Fruit fly (Drosophila melanogaster): Measurements from ENCODE around the gene CG6707.

The CG6707 gene

DNA sequence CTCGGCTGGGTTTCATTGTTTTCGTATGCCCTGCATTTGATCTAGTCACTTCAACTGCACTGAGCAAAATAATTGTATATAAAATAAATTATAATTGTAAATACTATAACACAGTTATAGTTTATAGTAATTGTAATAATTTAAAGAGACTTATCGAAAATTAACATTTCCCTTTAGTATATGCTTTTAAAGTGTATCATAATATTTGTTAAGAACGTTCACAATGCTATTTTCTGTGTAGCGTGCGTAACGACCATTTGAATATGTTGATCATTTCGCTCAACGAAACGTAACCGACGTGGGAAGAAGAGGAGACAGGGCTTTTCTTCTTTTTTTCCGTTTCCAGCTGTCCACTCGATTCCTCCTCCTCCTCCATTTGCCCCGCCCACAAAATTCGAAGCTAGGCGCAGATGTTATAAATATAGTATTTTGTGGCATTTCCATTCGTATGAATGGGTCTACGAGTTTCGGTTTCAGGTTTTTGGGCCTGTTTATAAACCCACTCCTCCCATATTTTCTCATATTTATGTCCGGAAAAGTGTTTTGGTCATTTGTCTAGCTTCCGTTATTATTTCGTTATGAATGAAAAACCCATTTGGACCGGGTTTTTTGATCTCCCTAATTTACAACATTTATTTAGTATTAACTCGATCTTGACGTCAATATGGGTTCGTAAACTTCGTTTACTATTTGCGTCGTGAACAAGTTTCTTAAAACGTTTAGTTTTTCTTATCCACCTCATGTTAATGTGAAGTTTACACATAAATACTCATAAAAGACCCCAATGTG lies 41.8 kb downstream of the CG6707 start:
- no peak for TF ChIP-seq noc (tag; optimal IDR thresholded peaks at IDR 0.05)

DNA sequence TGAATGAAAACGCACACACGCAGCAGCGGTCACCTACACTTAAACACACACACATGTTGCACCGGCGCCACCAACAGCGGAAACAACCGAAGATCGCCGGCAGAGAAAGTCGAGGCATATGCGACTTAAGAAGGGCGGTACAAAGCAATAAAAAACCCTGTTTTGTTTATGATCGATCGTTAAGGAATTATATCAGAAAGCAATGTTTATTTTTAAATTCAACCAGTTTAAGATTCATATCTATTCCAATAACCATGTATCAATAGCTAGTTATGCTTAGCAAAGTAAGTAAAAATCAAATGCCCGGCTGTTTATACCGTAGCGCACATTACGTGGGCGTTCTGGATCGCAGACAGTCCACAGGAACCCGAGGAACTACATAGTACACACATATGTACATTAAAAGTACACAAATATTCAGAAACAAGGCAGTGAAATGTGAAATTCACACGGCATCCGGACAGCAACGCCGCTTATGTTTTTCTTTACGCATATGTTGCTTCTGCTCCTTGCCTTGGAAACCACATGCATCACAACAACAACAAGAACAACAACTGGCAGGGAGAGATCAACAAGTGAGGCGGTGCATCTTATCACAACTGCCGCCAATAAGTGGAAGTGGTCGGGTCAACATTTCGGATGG lies 42.5 kb downstream of the CG6707 start:
- TF ChIP-seq noc (tag; optimal IDR thresholded peaks at IDR 0.05) = peak; percentile 85

DNA sequence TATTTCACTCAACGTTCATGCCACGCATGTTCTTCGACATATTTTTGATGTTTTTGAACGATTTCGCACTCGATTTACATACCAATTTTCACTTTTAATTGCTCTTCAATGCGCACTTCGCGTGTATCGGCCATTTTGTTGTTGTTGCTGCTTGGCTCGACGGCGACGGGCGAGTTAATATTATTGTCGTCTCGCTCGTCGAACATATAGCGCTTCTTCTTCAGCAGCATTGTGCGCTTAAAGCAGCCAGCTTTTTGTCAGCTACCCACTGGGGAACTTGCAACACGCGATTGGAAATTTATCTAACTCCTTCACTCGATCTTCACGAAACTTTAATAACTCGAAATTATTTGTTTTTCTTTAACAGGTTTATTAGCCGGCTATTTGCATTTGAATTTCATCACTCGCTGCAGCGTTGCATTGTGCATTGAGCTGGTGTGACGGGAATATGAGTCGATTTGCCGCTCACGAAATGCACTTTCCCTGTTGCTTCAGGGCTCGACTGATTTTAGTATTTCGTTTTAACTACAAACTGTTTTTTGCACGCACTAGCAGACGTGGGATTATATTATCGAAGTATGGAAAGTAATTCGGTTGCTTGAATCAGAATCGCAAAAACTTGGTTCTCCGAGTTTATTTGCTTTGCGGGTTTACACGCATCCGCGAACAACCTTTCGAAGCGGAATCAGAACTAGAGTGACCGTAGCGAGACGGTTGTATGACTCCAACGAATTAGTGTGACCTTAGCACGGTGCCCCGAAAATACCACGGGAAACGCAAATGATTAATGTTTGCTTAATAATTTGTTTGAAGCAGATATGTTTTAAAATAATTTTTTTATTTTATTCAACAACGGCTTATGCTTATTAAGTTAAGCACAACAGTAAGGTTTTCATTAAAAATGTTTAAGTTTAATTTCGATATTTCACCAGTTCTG lies 43.5 kb downstream of the CG6707 start, which contains the start of gene RasGAP1:
TSS of gene RasGAP1 (minus strand) at position 703 of the 937 bp plus-strand sequence.
- no peak for TF ChIP-seq noc (tag; optimal IDR thresholded peaks at IDR 0.05)

DNA sequence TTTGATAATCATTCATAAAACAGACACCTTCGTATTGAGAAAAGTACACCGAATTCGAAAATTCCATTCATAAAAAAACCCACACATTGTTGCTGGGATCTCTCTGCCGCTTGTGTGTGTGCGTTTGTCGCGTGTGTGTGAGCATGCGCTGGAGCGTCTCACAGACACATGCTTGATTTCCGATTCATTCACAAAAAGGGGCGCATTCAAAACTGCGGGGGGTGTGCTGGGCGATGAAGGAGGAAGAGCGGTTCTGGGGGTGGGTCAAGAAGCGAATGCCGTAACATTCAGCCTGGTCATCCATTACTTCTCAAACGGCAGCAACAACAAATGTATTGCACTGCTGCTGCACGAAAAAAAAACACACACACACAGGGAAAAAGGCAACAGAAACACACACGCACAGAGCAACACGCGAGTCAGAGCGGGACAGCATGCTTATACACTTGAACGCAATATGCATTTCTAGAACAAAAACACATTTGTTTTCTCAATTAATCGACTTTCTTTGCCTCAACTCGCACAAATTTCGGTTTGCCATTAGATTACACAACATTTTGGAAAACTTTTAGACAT lies 44.4 kb downstream of the CG6707 start:
- TF ChIP-seq noc (tag; optimal IDR thresholded peaks at IDR 0.05) = no peak

DNA sequence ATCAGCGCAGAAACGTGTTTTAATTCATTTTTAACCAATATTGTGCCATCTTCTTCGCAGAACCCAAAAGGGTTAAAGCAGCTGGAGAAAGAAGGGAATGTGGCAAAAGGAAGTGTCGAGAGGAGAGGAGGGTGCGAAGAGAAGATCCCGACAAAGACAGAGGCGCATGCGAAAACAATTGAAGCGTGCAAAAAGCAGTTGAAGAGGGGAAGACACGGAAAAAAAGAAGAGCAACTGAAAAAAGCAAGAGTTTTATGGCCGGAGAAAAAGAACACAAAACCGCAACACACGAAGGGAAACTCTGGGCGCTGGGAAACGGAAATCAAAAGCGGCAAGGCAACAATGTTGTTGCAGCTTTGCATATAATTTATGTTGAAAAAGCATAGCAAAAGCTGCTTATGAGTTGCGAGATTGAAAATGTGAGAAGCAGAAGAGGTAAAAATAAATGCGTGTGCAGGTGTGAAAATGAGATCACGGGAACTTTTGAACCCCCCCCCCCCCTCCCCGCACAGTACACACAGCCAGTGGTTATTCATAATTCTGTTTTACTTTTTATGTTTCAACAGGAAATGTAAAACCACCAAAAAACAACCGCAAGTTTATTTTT lies 45.1 kb downstream of the CG6707 start:
- TF ChIP-seq noc (tag; optimal IDR thresholded peaks at IDR 0.05) = no peak

DNA sequence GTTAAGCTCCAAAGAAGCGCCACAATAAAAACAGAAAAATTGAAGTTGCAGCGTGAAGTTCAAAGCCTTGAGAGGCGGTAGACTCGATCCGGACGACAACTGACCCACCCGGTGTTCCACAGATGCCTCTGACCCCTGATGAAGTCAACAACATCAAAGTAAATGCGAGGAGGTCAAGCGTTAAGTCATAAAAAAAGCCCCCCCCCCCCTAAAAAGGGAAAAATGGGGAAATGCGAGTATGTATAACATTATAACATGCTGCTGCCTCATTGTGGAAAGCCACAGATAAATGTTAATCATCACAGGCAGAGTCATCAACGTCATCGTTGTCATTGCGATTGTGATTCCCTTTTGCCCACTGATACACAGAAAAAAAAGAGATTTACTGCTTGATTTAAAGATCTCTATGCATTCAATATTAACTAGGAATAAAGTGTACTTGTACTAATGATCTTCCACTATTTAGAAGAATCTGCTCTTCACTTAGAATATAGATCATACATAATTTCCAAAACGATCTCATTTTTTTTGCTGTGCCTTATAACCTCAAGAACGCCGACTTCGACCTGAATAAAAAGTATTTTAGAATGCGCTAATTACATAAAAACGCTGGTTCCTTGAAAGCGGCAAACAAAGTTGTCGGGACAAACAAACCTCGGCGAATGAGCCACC lies 47.2 kb downstream of the CG6707 start:
- TF ChIP-seq noc (tag; optimal IDR thresholded peaks at IDR 0.05) = no peak

DNA sequence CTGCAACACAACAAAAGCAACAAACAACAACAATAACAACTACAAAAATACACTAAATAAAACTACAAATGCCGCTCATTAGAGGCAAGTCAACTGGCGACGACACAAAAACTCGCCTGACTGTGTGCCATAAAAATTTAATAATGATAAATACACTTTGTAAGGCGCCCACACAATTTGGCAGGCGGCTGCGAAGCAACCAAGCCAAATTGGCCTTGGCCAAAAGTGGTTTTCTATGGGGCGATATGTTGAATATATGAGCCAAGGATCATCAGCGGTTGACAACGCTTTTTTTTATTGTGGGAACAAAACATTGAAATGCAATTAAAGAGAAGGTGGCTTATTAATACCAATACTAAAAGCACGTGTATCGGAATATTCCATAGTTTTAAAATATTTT lies 48.3 kb downstream of the CG6707 start:
- no peak for TF ChIP-seq noc (tag; optimal IDR thresholded peaks at IDR 0.05)

DNA sequence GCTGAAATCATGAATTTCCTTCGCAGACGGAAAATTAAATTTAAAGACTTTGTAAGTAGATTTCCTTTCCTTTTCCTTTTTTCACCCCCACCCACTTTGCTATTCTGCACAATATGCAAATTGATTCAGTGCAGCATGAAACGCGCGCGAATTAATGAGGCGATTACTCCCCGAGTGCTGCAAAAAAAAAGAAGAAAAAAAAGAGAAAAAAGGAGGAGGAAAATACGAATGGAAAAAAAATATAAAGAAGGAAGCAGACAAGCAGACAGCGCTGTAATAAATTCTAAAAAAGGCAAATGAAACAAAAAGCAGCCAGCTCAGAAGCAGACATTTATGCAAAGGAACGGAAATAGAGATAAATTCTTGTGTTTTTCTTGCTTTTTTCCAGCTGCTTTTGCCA lies 49.6 kb downstream of the CG6707 start:
- no peak for TF ChIP-seq noc (tag; optimal IDR thresholded peaks at IDR 0.05)

DNA sequence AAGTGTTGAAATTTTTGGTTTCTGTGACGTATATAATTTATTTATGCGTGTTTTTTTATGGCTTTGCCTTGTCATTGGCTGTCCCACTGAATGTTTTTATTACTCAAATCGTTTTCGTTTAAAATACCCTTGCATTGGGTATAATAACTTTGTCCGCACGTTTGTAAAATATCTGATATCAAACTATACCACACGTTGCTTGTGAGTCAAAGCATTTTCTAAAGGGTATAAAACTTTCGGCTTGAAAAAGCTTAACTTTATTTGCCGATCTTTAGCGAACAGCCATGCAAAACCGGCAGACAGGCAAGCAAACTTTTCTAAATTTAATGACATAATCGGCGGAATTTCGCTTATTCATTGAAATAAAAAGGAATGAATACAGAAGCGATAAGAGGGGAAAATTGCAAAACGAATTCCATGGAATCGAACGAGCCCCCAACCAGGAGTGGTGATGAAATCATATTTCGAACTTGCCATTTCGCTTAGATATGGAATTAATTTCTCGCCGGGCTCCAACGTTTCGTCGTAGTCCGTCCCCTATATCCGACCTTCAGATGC lies 50.9 kb downstream of the CG6707 start:
- TF ChIP-seq noc (tag; optimal IDR thresholded peaks at IDR 0.05) = peak; percentile 82

DNA sequence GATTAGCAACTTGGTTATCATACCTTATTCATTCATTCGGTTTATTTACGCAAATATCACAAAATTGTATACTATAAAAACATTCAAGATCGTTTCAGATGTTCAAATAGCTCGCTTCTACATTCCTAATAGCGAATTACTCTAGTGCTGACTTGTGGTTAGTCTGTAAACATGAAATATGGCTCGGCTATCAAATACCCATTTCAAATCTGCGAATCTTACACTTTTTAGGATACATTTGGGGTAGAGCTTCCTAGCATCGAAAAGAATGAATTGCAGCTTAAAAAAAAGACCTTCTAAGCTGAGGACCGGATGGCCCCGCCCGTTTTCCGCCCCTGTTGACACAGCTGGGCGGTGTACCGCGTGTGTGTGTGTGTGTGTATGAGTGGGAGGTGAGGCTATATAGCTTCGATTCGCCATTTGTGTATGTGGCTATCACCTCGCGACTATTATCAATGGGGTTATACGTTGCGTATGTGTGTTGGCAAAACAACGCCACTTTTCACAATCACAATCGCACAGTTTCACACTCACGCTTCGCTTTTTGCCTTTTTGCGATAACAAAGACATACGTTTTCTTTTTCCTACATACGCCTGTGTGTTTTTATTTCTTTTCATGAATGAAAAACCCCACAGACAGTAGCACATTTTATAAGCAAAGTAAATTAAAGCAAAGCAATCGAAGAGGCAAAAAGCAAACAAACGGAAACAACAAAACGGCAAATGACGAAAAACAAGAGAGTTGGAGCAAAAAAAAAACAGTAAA lies 51.6 kb downstream of the CG6707 start:
- no peak for TF ChIP-seq noc (tag; optimal IDR thresholded peaks at IDR 0.05)

DNA sequence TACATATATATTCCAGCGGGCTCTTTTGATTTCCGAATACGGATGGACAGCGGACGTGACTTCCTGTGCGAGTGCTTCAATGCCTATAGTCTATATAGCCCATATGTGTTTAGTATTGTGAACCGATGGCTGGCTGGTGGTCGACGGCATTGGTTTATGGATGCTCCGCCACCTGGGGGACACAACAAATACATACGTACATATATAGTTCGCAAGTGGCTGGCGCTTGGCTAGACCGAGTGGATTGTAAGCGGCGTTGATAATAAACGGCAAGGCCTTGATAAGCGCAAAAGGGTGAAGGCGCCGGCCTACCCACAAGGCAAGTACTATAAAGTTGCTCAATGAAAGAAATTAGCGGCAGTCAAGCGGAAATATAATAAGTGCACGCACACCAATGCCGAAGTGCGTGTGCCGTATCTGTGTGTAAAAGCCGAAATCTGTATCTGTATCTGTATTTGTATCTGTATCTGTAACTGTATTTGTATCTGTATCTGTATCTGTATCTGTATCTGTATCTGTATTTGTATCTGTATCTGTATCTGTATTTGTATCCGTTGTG lies 52.3 kb downstream of the CG6707 start:
- no peak for TF ChIP-seq noc (tag; optimal IDR thresholded peaks at IDR 0.05)

All from whole organism, larva.